Worm (Caenorhabditis elegans): ENCODE data around the gene npr-33.

Gene npr-33

ce11 chrX:15910328-15910727 is at the start of gene npr-33:
npr-33 (plus strand) TSS chrX:15910628.
- no peak for TF ChIP-seq elt-3 (tag; optimal IDR thresholded peaks at IDR 0.05)
- no peak for TF ChIP-seq gmeb-1 (tag; optimal IDR thresholded peaks at IDR 0.05)
- TF ChIP-seq mbf-1 (tag; optimal IDR thresholded peaks at IDR 0.05), result no peak
- no peak for TF ChIP-seq sem-4 (tag; optimal IDR thresholded peaks at IDR 0.05)
- TF ChIP-seq nhr-10 (tag; optimal IDR thresholded peaks at IDR 0.05), result no peak
- no peak for TF ChIP-seq peb-1 (tag; optimal IDR thresholded peaks at IDR 0.05)
- TF ChIP-seq ceh-82 (tag; optimal IDR thresholded peaks at IDR 0.05), result no peak
- no peak for TF ChIP-seq lin-13 (GFP tag; optimal IDR thresholded peaks at IDR 0.05)
- TF ChIP-seq Y55F3AM.14 (GFP tag; optimal IDR thresholded peaks at IDR 0.05), result no peak
- no peak for TF ChIP-seq aly-2 (tag; optimal IDR thresholded peaks at IDR 0.05)
- no peak for TF ChIP-seq nhr-25 (tag; optimal IDR thresholded peaks at IDR 0.05)
- no peak for TF ChIP-seq mdl-1 (tag; optimal IDR thresholded peaks at IDR 0.05)
- no peak for TF ChIP-seq lsy-2 (tag; optimal IDR thresholded peaks at IDR 0.05)
- TF ChIP-seq ztf-1 (GFP tag; conservative IDR thresholded peaks at IDR 0.05), result no peak
- no peak for TF ChIP-seq ama-1 (optimal IDR thresholded peaks at IDR 0.05)
- TF ChIP-seq mab-5 (tag; optimal IDR thresholded peaks at IDR 0.05), result no peak

- TF ChIP-seq lsy-2 (tag; optimal IDR thresholded peaks at IDR 0.05), result peak; percentile 50 to 89
- TF ChIP-seq lin-39 (tag; optimal IDR thresholded peaks at IDR 0.05), result no peak
- TF ChIP-seq mdl-1 (tag; optimal IDR thresholded peaks at IDR 0.05), result peak; percentile 72 to 96
- no peak for TF ChIP-seq peb-1 (tag; optimal IDR thresholded peaks at IDR 0.05)
- no peak for TF ChIP-seq nhr-77 (tag; optimal IDR thresholded peaks at IDR 0.05)
- peak; percentile 53 for TF ChIP-seq F13H6.1 (tag; optimal IDR thresholded peaks at IDR 0.05)
- TF ChIP-seq nhr-10 (tag; optimal IDR thresholded peaks at IDR 0.05), result no peak
- TF ChIP-seq ceh-16 (tag; optimal IDR thresholded peaks at IDR 0.05), result no peak
- TF ChIP-seq aly-2 (tag; optimal IDR thresholded peaks at IDR 0.05), result no peak
- TF ChIP-seq nhr-237 (tag; optimal IDR thresholded peaks at IDR 0.05), result no peak
- TF ChIP-seq sma-9 (GFP tag; optimal IDR thresholded peaks at IDR 0.05), result peak; percentile 79
- no peak for TF ChIP-seq sma-9 (tag; optimal IDR thresholded peaks at IDR 0.05)
- no peak for TF ChIP-seq nhr-23 (tag; optimal IDR thresholded peaks at IDR 0.05)
- peak; percentile 14 for TF ChIP-seq snpc-4 (tag; optimal IDR thresholded peaks at IDR 0.05)
- TF ChIP-seq nhr-12 (tag; optimal IDR thresholded peaks at IDR 0.05), result no peak
- TF ChIP-seq ztf-1 (GFP tag; conservative IDR thresholded peaks at IDR 0.05), result no peak
- TF ChIP-seq zag-1 (tag; optimal IDR thresholded peaks at IDR 0.05), result no peak
- TF ChIP-seq ama-1 (optimal IDR thresholded peaks at IDR 0.05), result no peak
- no peak for TF ChIP-seq nhr-11 (tag; optimal IDR thresholded peaks at IDR 0.05)
- TF ChIP-seq blmp-1 (tag; optimal IDR thresholded peaks at IDR 0.05; ENCODE audit: insufficient read depth), result no peak
- no peak for TF ChIP-seq mbf-1 (tag; optimal IDR thresholded peaks at IDR 0.05)
- TF ChIP-seq nhr-129 (tag; optimal IDR thresholded peaks at IDR 0.05), result peak; percentile 76
- TF ChIP-seq nhr-25 (tag; optimal IDR thresholded peaks at IDR 0.05), result no peak
- TF ChIP-seq lin-11 (tag; optimal IDR thresholded peaks at IDR 0.05), result peak; percentile 49
- no peak for TF ChIP-seq ztf-11 (tag; optimal IDR thresholded peaks at IDR 0.05)
- TF ChIP-seq fos-1 (tag; optimal IDR thresholded peaks at IDR 0.05), result peak; percentile 73
- TF ChIP-seq C34F6.9 (tag; optimal IDR thresholded peaks at IDR 0.05), result peak; percentile 78
- TF ChIP-seq unc-39 (tag; optimal IDR thresholded peaks at IDR 0.05), result no peak
- TF ChIP-seq lin-13 (GFP tag; optimal IDR thresholded peaks at IDR 0.05), result peak; percentile 68
- no peak for TF ChIP-seq dmd-4 (tag; optimal IDR thresholded peaks at IDR 0.05)
- no peak for TF ChIP-seq alr-1 (tag; optimal IDR thresholded peaks at IDR 0.05)
- TF ChIP-seq ZK546.5 (tag; optimal IDR thresholded peaks at IDR 0.05), result no peak
- peak; percentile 29 for TF ChIP-seq nhr-21 (tag; optimal IDR thresholded peaks at IDR 0.05)
- no peak for TF ChIP-seq elt-3 (tag; optimal IDR thresholded peaks at IDR 0.05)
- no peak for TF ChIP-seq egl-27 (tag; optimal IDR thresholded peaks at IDR 0.05)
- TF ChIP-seq skn-1 (tag; optimal IDR thresholded peaks at IDR 0.05), result peak; percentile 51
- no peak for TF ChIP-seq nhr-6 (tag; optimal IDR thresholded peaks at IDR 0.05)
- TF ChIP-seq elt-1 (tag; optimal IDR thresholded peaks at IDR 0.05), result no peak
- no peak for TF ChIP-seq mab-5 (tag; optimal IDR thresholded peaks at IDR 0.05)
- no peak for TF ChIP-seq ceh-82 (tag; optimal IDR thresholded peaks at IDR 0.05)
- TF ChIP-seq sma-3 (GFP tag; optimal IDR thresholded peaks at IDR 0.05), result peak; percentile 72
- TF ChIP-seq unc-55 (GFP tag; optimal IDR thresholded peaks at IDR 0.05), result peak; percentile 89
- TF ChIP-seq unc-62 (GFP tag; optimal IDR thresholded peaks at IDR 0.05), result no peak
- TF ChIP-seq ztf-4 (tag; optimal IDR thresholded peaks at IDR 0.05), result no peak
- TF ChIP-seq Y55F3AM.14 (GFP tag; optimal IDR thresholded peaks at IDR 0.05), result no peak
- TF ChIP-seq sem-4 (tag; optimal IDR thresholded peaks at IDR 0.05), result peak; percentile 77
- peak; percentile 58 for TF ChIP-seq gmeb-1 (tag; optimal IDR thresholded peaks at IDR 0.05)
- peak; percentile 67 for TF ChIP-seq crh-2 (tag; optimal IDR thresholded peaks at IDR 0.05)
- no peak for TF ChIP-seq R02D3.7 (tag; optimal IDR thresholded peaks at IDR 0.05)
Observed at ce11 chrX:15865868-15866555, 44.4 kb upstream of the npr-33 start, which contains the start of the genes csb-1 and F53H4.4. csb-1 (minus strand) TSS chrX:15865918. F53H4.4 (plus strand) TSS chrX:15866387.
